Fruit fly (Drosophila melanogaster) whole organism, embryonic: Measurements from ENCODE around the gene Dap160.
A peak's percentile ranks its signal among the peaks of the same experiment; 100 is the strongest.

Experiments
- Ada2b ChIP-seq: fragments of 200-800 bp; sonication (Bioruptor generic); IDR thresholded peaks from 2 replicates; pipeline ENCODE4 v1.3.6; 2022; ENCODE audit warnings: missing biosample characterization, missing genetic modification characterization
- B-H2 ChIP-seq: fragments of 200-800 bp; sonication (Bioruptor generic); optimal IDR thresholded peaks from 2 replicates; lab custom pipeline; 2018; ENCODE audit warnings: missing biosample characterization, mild to moderate bottlenecking, missing genetic modification characterization
- CG12659 ChIP-seq: fragments of 200-800 bp; sonication (Bioruptor generic); optimal IDR thresholded peaks from 3 replicates; lab custom pipeline; 2017; ENCODE audit warnings: mild to moderate bottlenecking, missing biosample characterization, missing genetic modification reagents, missing genetic modification characterization
- CG13287 ChIP-seq: fragments of 200-800 bp; sonication (Bioruptor generic); IDR thresholded peaks from 2 replicates; pipeline ENCODE4 v1.3.6; 2022; ENCODE audit warnings: missing biosample characterization, missing genetic modification characterization; ENCODE audit not compliant: partially characterized antibody
- CG14710 ChIP-seq: fragments of 200-800 bp; sonication (Bioruptor generic); optimal IDR thresholded peaks from 3 replicates; lab custom pipeline; 2019; ENCODE audit warnings: missing biosample characterization, mild to moderate bottlenecking, missing genetic modification characterization, moderate library complexity
- CG15514 ChIP-seq: fragments of 200-800 bp; sonication (Bioruptor generic); optimal IDR thresholded peaks from 3 replicates; lab custom pipeline; 2017; ENCODE audit warnings: missing biosample characterization, missing genetic modification characterization, mild to moderate bottlenecking, moderate library complexity, missing genetic modification reagents
- CG16779 ChIP-seq: fragments of 200-800 bp; sonication (Bioruptor generic); IDR thresholded peaks from 2 replicates; pipeline ENCODE4 v1.3.6; 2022; ENCODE audit warnings: missing biosample characterization, missing genetic modification characterization
- CG17328 ChIP-seq: fragments of 200-800 bp; sonication (Bioruptor generic); IDR thresholded peaks from 2 replicates; pipeline ENCODE4 v1.3.6; 2022; ENCODE audit warnings: missing biosample characterization, missing genetic modification characterization
- CG17829 ChIP-seq: fragments of 200-800 bp; optimal IDR thresholded peaks from 2 replicates; lab custom pipeline; 2019; ENCODE audit warnings: missing biosample characterization, mild to moderate bottlenecking, missing genetic modification characterization, moderate library complexity
- CG2116 ChIP-seq: fragments of 200-800 bp; sonication (Bioruptor generic); optimal IDR thresholded peaks from 3 replicates; lab custom pipeline; 2018; ENCODE audit warnings: missing biosample characterization, mild to moderate bottlenecking, missing genetic modification characterization
- CG30020 ChIP-seq: fragments of 200-800 bp; optimal IDR thresholded peaks from 2 replicates; lab custom pipeline; 2019; ENCODE audit warnings: missing biosample characterization, mild to moderate bottlenecking, missing genetic modification characterization, moderate library complexity
- CG30403 ChIP-seq: fragments of 200-800 bp; sonication (Bioruptor generic); optimal IDR thresholded peaks from 3 replicates; lab custom pipeline; 2016; ENCODE audit warnings: missing biosample characterization, missing genetic modification characterization
- CG3995 ChIP-seq: fragments of 200-800 bp; sonication (Bioruptor generic); optimal IDR thresholded peaks from 3 replicates; lab custom pipeline; 2016; ENCODE audit warnings: missing biosample characterization, missing genetic modification characterization
- CG4617 ChIP-seq: fragments of 200-800 bp; sonication (Bioruptor generic); optimal IDR thresholded peaks from 3 replicates; lab custom pipeline; 2016; ENCODE audit warnings: missing biosample characterization, missing genetic modification characterization, borderline replicate concordance
- CG6272 ChIP-seq: fragments of 200-800 bp; sonication (Bioruptor generic); IDR thresholded peaks from 2 replicates; pipeline ENCODE4 v1.3.6; 2022; ENCODE audit warnings: missing biosample characterization, missing genetic modification characterization
- CG8290 ChIP-seq, 3 experiments: fragments of 200-800 bp; sonication (Bioruptor generic); optimal IDR thresholded peaks; 2 replicates each; lab custom pipeline; 2016 to 2019; ENCODE audit warnings: missing biosample characterization in 3 of 3, missing genetic modification characterization in 3 of 3, mild to moderate bottlenecking in 2 of 3, moderate library complexity in 1 of 3
- CG8944 ChIP-seq: fragments of 200-800 bp; sonication (Bioruptor generic); optimal IDR thresholded peaks from 3 replicates; lab custom pipeline; 2016; ENCODE audit warnings: missing biosample characterization, missing genetic modification characterization
- CG9932 ChIP-seq: fragments of 200-800 bp; sonication (Bioruptor generic); IDR thresholded peaks from 2 replicates; pipeline ENCODE4 v1.3.6; 2022; ENCODE audit warnings: missing biosample characterization, missing genetic modification characterization
- D19B ChIP-seq: fragments of 200-800 bp; sonication (Bioruptor generic); optimal IDR thresholded peaks from 2 replicates; lab custom pipeline; 2017; ENCODE audit warnings: missing biosample characterization, mild to moderate bottlenecking, missing genetic modification characterization
- Dp ChIP-seq: fragments of 200-800 bp; sonication (Bioruptor generic); optimal IDR thresholded peaks from 2 replicates; lab custom pipeline; 2018; ENCODE audit warnings: missing biosample characterization, mild to moderate bottlenecking, missing genetic modification characterization, moderate library complexity
- Elba2 ChIP-seq: fragments of 200-800 bp; sonication (Bioruptor generic); optimal IDR thresholded peaks from 3 replicates; lab custom pipeline; 2016; ENCODE audit warnings: missing biosample characterization, missing genetic modification characterization
- Ets65A ChIP-seq: fragments of 200-800 bp; sonication (Bioruptor generic); peaks from one replicate; lab custom pipeline; 2016; ENCODE audit warnings: missing biosample characterization, missing genetic modification characterization
- MESR4 ChIP-seq: fragments of 200-800 bp; sonication (Bioruptor generic); optimal IDR thresholded peaks from 2 replicates; lab custom pipeline; 2018; ENCODE audit warnings: missing biosample characterization, mild to moderate bottlenecking, missing genetic modification characterization, moderate library complexity
- MTF-1 ChIP-seq: fragments of 200-800 bp; sonication (Bioruptor generic); optimal IDR thresholded peaks from 2 replicates; lab custom pipeline; 2018; ENCODE audit warnings: missing biosample characterization, mild to moderate bottlenecking, missing genetic modification characterization, borderline replicate concordance
- Med ChIP-seq: fragments of 200-800 bp; sonication (Bioruptor generic); peaks from one replicate; lab custom pipeline; 2016; ENCODE audit warnings: missing biosample characterization, missing genetic modification characterization, mild to moderate bottlenecking, inconsistent platforms, moderate library complexity
- Pdp1 ChIP-seq, 2 experiments: fragments of 200-800 bp; sonication (Bioruptor generic); optimal IDR thresholded peaks; 3 replicates each; lab custom pipeline; 2016; ENCODE audit warnings: missing biosample characterization in 2 of 2, missing genetic modification characterization in 2 of 2, mild to moderate bottlenecking in 1 of 2, moderate library complexity in 1 of 2
- Rfx ChIP-seq: fragments of 200-800 bp; sonication (Bioruptor generic); IDR thresholded peaks from 2 replicates; pipeline ENCODE4 v1.3.6; 2022; ENCODE audit warnings: missing biosample characterization, missing genetic modification characterization
- Sin3A ChIP-seq: fragments of >200 bp; optimal IDR thresholded peaks from 2 replicates; lab custom pipeline; 2018
- Six4 ChIP-seq: fragments of 200-800 bp; sonication (Bioruptor generic); optimal IDR thresholded peaks from 2 replicates; lab custom pipeline; 2016; ENCODE audit warnings: missing biosample characterization, missing genetic modification characterization
- Xbp1 ChIP-seq: fragments of 200-800 bp; sonication (Bioruptor generic); optimal IDR thresholded peaks from 3 replicates; lab custom pipeline; 2016; ENCODE audit warnings: missing biosample characterization, mild to moderate bottlenecking, missing genetic modification characterization
- Xrp1 ChIP-seq: fragments of 200-800 bp; sonication (Bioruptor generic); IDR thresholded peaks from 2 replicates; pipeline ENCODE4 v1.3.6; 2022; ENCODE audit warnings: missing biosample characterization, missing genetic modification characterization
- bigmax ChIP-seq: fragments of 200-800 bp; sonication (Bioruptor generic); optimal IDR thresholded peaks from 2 replicates; lab custom pipeline; 2018; ENCODE audit warnings: missing biosample characterization, mild to moderate bottlenecking, missing genetic modification characterization
- da ChIP-seq: fragments of 200-800 bp; sonication (Bioruptor generic); optimal IDR thresholded peaks from 2 replicates; lab custom pipeline; 2016; ENCODE audit warnings: missing biosample characterization, missing genetic modification characterization
- eve ChIP-seq, 2 experiments: fragments of >200 bp; optimal IDR thresholded peaks; 2 replicates each; lab custom pipeline; 2017; ENCODE audit warnings: missing biosample characterization in 2 of 2, missing genetic modification characterization in 2 of 2
- fd3F ChIP-seq: fragments of 200-800 bp; sonication (Bioruptor generic); optimal IDR thresholded peaks from 2 replicates; lab custom pipeline; 2018; ENCODE audit warnings: missing biosample characterization, mild to moderate bottlenecking, missing genetic modification characterization, moderate library complexity
- fd96Cb ChIP-seq: fragments of 200-800 bp; sonication (Bioruptor generic); optimal IDR thresholded peaks from 2 replicates; lab custom pipeline; 2018; ENCODE audit warnings: missing biosample characterization, mild to moderate bottlenecking, missing genetic modification characterization, moderate library complexity
- gfzf ChIP-seq: fragments of 200-800 bp; sonication (Bioruptor generic); optimal IDR thresholded peaks from 2 replicates; lab custom pipeline; 2016; ENCODE audit warnings: missing biosample characterization, mild to moderate bottlenecking, missing genetic modification characterization, moderate library complexity
- jumu ChIP-seq: fragments of 200-800 bp; sonication (Bioruptor generic); optimal IDR thresholded peaks from 3 replicates; lab custom pipeline; 2016; ENCODE audit warnings: missing biosample characterization, missing genetic modification characterization
- kah ChIP-seq: fragments of 200-800 bp; sonication (Bioruptor generic); optimal IDR thresholded peaks from 2 replicates; lab custom pipeline; 2018; ENCODE audit warnings: missing biosample characterization, mild to moderate bottlenecking, missing genetic modification characterization
- ken ChIP-seq: fragments of 200-800 bp; sonication (Bioruptor generic); IDR thresholded peaks from 3 replicates; pipeline ENCODE4 v1.3.6; 2022; ENCODE audit warnings: missing biosample characterization, missing genetic modification characterization
- lilli ChIP-seq: fragments of 200-800 bp; sonication (Bioruptor generic); optimal IDR thresholded peaks from 3 replicates; lab custom pipeline; 2016; ENCODE audit warnings: missing biosample characterization, missing genetic modification characterization
- phol ChIP-seq: fragments of 200-800 bp; sonication (Bioruptor generic); optimal IDR thresholded peaks from 3 replicates; lab custom pipeline; 2018; ENCODE audit warnings: missing biosample characterization, mild to moderate bottlenecking, missing genetic modification characterization, moderate library complexity
- pzg ChIP-seq: fragments of 200-800 bp; sonication (Bioruptor generic); optimal IDR thresholded peaks from 3 replicates; lab custom pipeline; 2018; ENCODE audit warnings: missing biosample characterization, mild to moderate bottlenecking, missing genetic modification characterization, moderate library complexity
- sens ChIP-seq: fragments of 200-800 bp; sonication (Bioruptor generic); peaks from one replicate; lab custom pipeline; 2016; ENCODE audit warnings: missing biosample characterization, missing genetic modification characterization
- sim ChIP-seq: fragments of 200-800 bp; sonication (Bioruptor generic); IDR thresholded peaks from 2 replicates; pipeline ENCODE4 v1.3.6; 2022; ENCODE audit warnings: missing biosample characterization, missing genetic modification characterization
- sna ChIP-seq: fragments of 200-800 bp; sonication (Bioruptor generic); IDR thresholded peaks from 2 replicates; pipeline ENCODE4 v1.3.6; 2022; ENCODE audit warnings: missing biosample characterization, missing genetic modification characterization; ENCODE audit not compliant: partially characterized antibody
- stwl ChIP-seq: fragments of 200-800 bp; sonication (Bioruptor generic); optimal IDR thresholded peaks from 3 replicates; lab custom pipeline; 2018; ENCODE audit warnings: missing biosample characterization, mild to moderate bottlenecking, missing genetic modification characterization, moderate library complexity
- sug ChIP-seq: fragments of 200-800 bp; optimal IDR thresholded peaks from 2 replicates; lab custom pipeline; 2019; ENCODE audit warnings: missing biosample characterization, mild to moderate bottlenecking, missing genetic modification characterization, moderate library complexity
- tio ChIP-seq: fragments of 200-800 bp; sonication (Bioruptor generic); optimal IDR thresholded peaks from 2 replicates; lab custom pipeline; 2017; ENCODE audit warnings: missing biosample characterization, missing genetic modification characterization, inconsistent platforms
- zfh2 ChIP-seq: fragments of 200-800 bp; sonication (Bioruptor generic); optimal IDR thresholded peaks from 2 replicates; lab custom pipeline; 2016; ENCODE audit warnings: missing biosample characterization, missing genetic modification characterization

Gene Dap160

DNA sequence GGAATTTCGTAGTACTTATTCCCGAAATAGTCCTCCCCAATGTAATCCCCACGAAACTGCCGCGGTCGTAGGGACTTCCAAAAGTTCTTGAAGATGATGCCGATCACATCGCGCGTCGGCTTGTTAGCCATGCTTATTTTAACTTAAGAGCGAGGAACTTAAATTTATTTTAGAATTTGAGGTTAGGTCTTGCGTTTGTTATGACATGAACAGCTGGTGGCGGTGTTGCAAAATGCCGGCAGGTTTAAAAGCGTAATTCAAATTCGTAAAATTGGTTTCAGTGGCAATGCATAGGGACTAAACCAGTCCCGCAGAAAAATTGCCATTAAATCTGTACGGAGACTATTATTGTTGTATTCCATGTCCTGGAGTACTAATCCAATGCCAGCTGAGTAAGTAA is 24.3 kb upstream of the Dap160 start (continued):
- TF ChIP-seq CG8290 (GFP tag; optimal IDR thresholded peaks at IDR 0.05; lab: Kevin White, UChicago): no peak
- peak in 1 of 2 experiments; percentile 44 for TF ChIP-seq CG8290 (tag; optimal IDR thresholded peaks at IDR 0.05; lab: Kevin White, UChicago)
- TF ChIP-seq Ets65A (GFP tag; lab: Kevin White, UChicago): peak; percentile 46
- peak; percentile 22; the same call in 1 of the 2 replicates for TF ChIP-seq Rfx (GFP tag; lab: Robert Waterston, UW)
- no peak for TF ChIP-seq da (GFP tag; lab: Kevin White, UChicago)
- no peak for TF ChIP-seq CG30403 (GFP tag; lab: Kevin White, UChicago)
- TF ChIP-seq tio: no peak
- TF ChIP-seq D19B (GFP tag; lab: Kevin White, UChicago): no peak
- no peak for TF ChIP-seq CG3995 (GFP tag; lab: Kevin White, UChicago)
- no peak for TF ChIP-seq jumu
- 0 out of 2 replicates have a peak, but pooled peaks have one; percentile 5 for TF ChIP-seq CG17328 (GFP tag; lab: Robert Waterston, UW)
- peak; percentile 29; the same call in 1 of the 2 replicates for TF ChIP-seq Xrp1 (GFP tag; lab: Robert Waterston, UW)
- TF ChIP-seq Pdp1 (GFP tag; optimal IDR thresholded peaks at IDR 0.05; lab: Kevin White, UChicago): peak in 1 of 2 experiments; percentile 99
- 0 out of 2 replicates have a peak, but pooled peaks have one; percentile 11 for TF ChIP-seq sna
- TF ChIP-seq ken (GFP tag; lab: Robert Waterston, UW): no peak
- TF ChIP-seq kah (GFP tag; lab: Kevin White, UChicago): no peak
- peak; percentile 86 for TF ChIP-seq Dp (GFP tag; lab: Kevin White, UChicago)
- TF ChIP-seq CG9932: 0 out of 2 replicates have a peak, but pooled peaks have one; percentile 8
- TF ChIP-seq CG4617 (GFP tag; lab: Kevin White, UChicago): peak; percentile 27
- TF ChIP-seq gfzf (GFP tag; lab: Kevin White, UChicago): peak; percentile 18
- peak; percentile 8 for TF ChIP-seq CG14710 (tag; lab: Kevin White, UChicago)
- TF ChIP-seq Six4 (GFP tag; lab: Kevin White, UChicago): no peak
- TF ChIP-seq sug (tag; lab: Kevin White, UChicago): peak; percentile 42
- TF ChIP-seq lilli (GFP tag; lab: Kevin White, UChicago): peak; percentile 13
- peak; percentile 29 for TF ChIP-seq CG2116 (GFP tag; lab: Kevin White, UChicago)
- TF ChIP-seq Ada2b (GFP tag; lab: Robert Waterston, UW): 0 out of 2 replicates have a peak, but pooled peaks have one; percentile 7
- TF ChIP-seq sim: no peak
- TF ChIP-seq fd3F (GFP tag; lab: Kevin White, UChicago): no peak
- peak; percentile 23 for TF ChIP-seq Sin3A (lab: Kevin White, UChicago)
- peak; percentile 21 for TF ChIP-seq CG12659
- no peak for TF ChIP-seq eve (GFP tag; optimal IDR thresholded peaks at IDR 0.05; lab: Kevin White, UChicago)
- no peak for TF ChIP-seq CG30020 (tag; lab: Kevin White, UChicago)
- TF ChIP-seq Med: peak; percentile 84
- no peak for TF ChIP-seq CG6272 (GFP tag; lab: Robert Waterston, UW)
- TF ChIP-seq CG13287: peak; percentile 22; the same call in 1 of the 2 replicates
- TF ChIP-seq Xbp1 (GFP tag; lab: Kevin White, UChicago): no peak
- TF ChIP-seq bigmax: peak; percentile 100
- TF ChIP-seq phol (tag; lab: Kevin White, UChicago): peak; percentile 10
- no peak for TF ChIP-seq stwl (tag; lab: Kevin White, UChicago)
- no peak for TF ChIP-seq fd96Cb (tag; lab: Kevin White, UChicago)
- peak; percentile 31 for TF ChIP-seq zfh2 (GFP tag; lab: Kevin White, UChicago)
- no peak for TF ChIP-seq CG17829
- TF ChIP-seq MESR4 (GFP tag; lab: Kevin White, UChicago): peak; percentile 82
- no peak for TF ChIP-seq MTF-1
- peak; percentile 15 for TF ChIP-seq B-H2 (GFP tag; lab: Kevin White, UChicago)
- peak; percentile 3 for TF ChIP-seq Elba2 (GFP tag; lab: Kevin White, UChicago)
- TF ChIP-seq CG8944 (GFP tag; lab: Kevin White, UChicago): no peak
- peak; percentile 63 for TF ChIP-seq pzg
- peak; percentile 55 for TF ChIP-seq CG15514 (GFP tag; lab: Kevin White, UChicago)
- TF ChIP-seq sens (GFP tag; lab: Kevin White, UChicago): peak; percentile 11
- no peak for TF ChIP-seq CG16779 (GFP tag; lab: Robert Waterston, UW)
